Worm (Caenorhabditis elegans) whole organism, L1 larva: Measurements from ENCODE around the gene M151.2.

Experiments used
- C04F5.9 ChIP-seq: sonication (generic microtip); optimal IDR thresholded peaks from 2 replicates; lab custom pipeline; 2016; ENCODE audit warnings: missing genetic modification characterization, missing compliant biosample characterization
- Y116A8C.19 ChIP-seq: sonication (generic microtip); optimal IDR thresholded peaks from 2 replicates; lab custom pipeline; 2016; ENCODE audit warnings: missing compliant biosample characterization, missing genetic modification characterization, borderline replicate concordance
- aha-1 ChIP-seq: fragments of 150-350 bp; optimal IDR thresholded peaks from 2 replicates; lab custom pipeline; 2014; ENCODE audit warnings: missing biosample characterization, missing genetic modification characterization
- alr-1 ChIP-seq: fragments of 200-800 bp; sonication (Bioruptor generic); optimal IDR thresholded peaks from 2 replicates; lab custom pipeline; 2018; ENCODE audit warnings: borderline replicate concordance, mild to moderate bottlenecking, missing genetic modification characterization, missing compliant biosample characterization
- aly-2 ChIP-seq: fragments of 150-350 bp; optimal IDR thresholded peaks from 2 replicates; lab custom pipeline; 2014; ENCODE audit warnings: missing biosample characterization, missing genetic modification characterization
- ama-1 ChIP-seq: fragments of 150-350 bp; optimal IDR thresholded peaks from 2 replicates; lab custom pipeline; 2014
- blmp-1 ChIP-seq: fragments of 150-350 bp; optimal IDR thresholded peaks from 2 replicates; lab custom pipeline; 2014; ENCODE audit warnings: missing biosample characterization, missing genetic modification characterization
- ceh-63 ChIP-seq: fragments of 200-800 bp; sonication (Bioruptor generic); optimal IDR thresholded peaks from 2 replicates; lab custom pipeline; 2018; ENCODE audit warnings: mild to moderate bottlenecking, missing genetic modification characterization, missing compliant biosample characterization
- ceh-8 ChIP-seq: fragments of 200-800 bp; sonication (Bioruptor generic); optimal IDR thresholded peaks from 2 replicates; lab custom pipeline; 2018; ENCODE audit warnings: mild to moderate bottlenecking, missing genetic modification characterization, moderate library complexity, missing compliant biosample characterization
- ceh-82 ChIP-seq, 3 experiments: fragments of 150-350 bp in 1 of 3; sonication (generic microtip) in 2 of 3; optimal IDR thresholded peaks; 2 replicates each; lab custom pipeline; 2014 to 2017; ENCODE audit warnings: missing biosample characterization in 3 of 3, missing genetic modification characterization in 3 of 3
- ceh-88 ChIP-seq: fragments of 200-800 bp; sonication (Bioruptor generic); IDR thresholded peaks from 2 replicates; pipeline ENCODE4 v1.3.6; 2022; ENCODE audit warnings: missing genetic modification characterization, missing compliant biosample characterization
- ces-1 ChIP-seq: fragments of 150-350 bp; optimal IDR thresholded peaks from 2 replicates; lab custom pipeline; 2014; ENCODE audit warnings: missing biosample characterization, missing genetic modification reagents, missing genetic modification characterization
- dpl-1 ChIP-seq, 3 experiments: fragments of 150-350 bp in 2 of 3; sonication (generic microtip) in 1 of 3; optimal IDR thresholded peaks; 2 replicates each; lab custom pipeline; 2014 to 2017; ENCODE audit warnings: missing biosample characterization in 3 of 3, missing genetic modification characterization in 3 of 3, missing genetic modification reagents in 3 of 3
- efl-1 ChIP-seq, 4 experiments: fragments of 150-350 bp; optimal IDR thresholded peaks in 3 of 4; peaks in 1 of 4; 1 replicate in 1 of 4; 2 replicates in 3 of 4; lab custom pipeline; 2014; ENCODE audit warnings: missing biosample characterization in 2 of 4, missing genetic modification characterization in 2 of 4, missing genetic modification reagents in 2 of 4
- efl-3 ChIP-seq: fragments of 200-800 bp; sonication (Bioruptor generic); optimal IDR thresholded peaks from 2 replicates; lab custom pipeline; 2018; ENCODE audit warnings: mild to moderate bottlenecking, missing genetic modification characterization, missing compliant biosample characterization
- egl-13 ChIP-seq: sonication (generic microtip); optimal IDR thresholded peaks from 2 replicates; lab custom pipeline; 2016; ENCODE audit warnings: missing genotype, missing genetic modification reagents, missing genetic modification characterization, missing compliant biosample characterization
- elt-3 ChIP-seq, 6 experiments: fragments of 150-350 bp in 1 of 6; sonication (generic microtip); optimal IDR thresholded peaks; 2 replicates each; lab custom pipeline; 2017 to 2018; ENCODE audit warnings: missing biosample characterization in 6 of 6, missing genetic modification characterization in 6 of 6, inconsistent platforms in 1 of 6
- fkh-10 ChIP-seq: sonication (generic microtip); optimal IDR thresholded peaks from 2 replicates; lab custom pipeline; 2017; ENCODE audit warnings: missing biosample characterization, missing genetic modification reagents, missing genetic modification characterization
- fkh-4 ChIP-seq: sonication (generic microtip); optimal IDR thresholded peaks from 2 replicates; lab custom pipeline; 2016; ENCODE audit warnings: missing compliant biosample characterization, missing genetic modification characterization, borderline replicate concordance
- fkh-8 ChIP-seq: sonication (generic microtip); optimal IDR thresholded peaks from 2 replicates; lab custom pipeline; 2016; ENCODE audit warnings: mild to moderate bottlenecking, missing genetic modification characterization, missing compliant biosample characterization
- grh-1 ChIP-seq: fragments of 200-800 bp; sonication (Bioruptor generic); IDR thresholded peaks from 2 replicates; pipeline ENCODE4 v1.3.6; 2022; ENCODE audit warnings: missing genetic modification reagents, missing genetic modification characterization, missing compliant biosample characterization
- hlh-17 ChIP-seq: fragments of 200-800 bp; sonication (Bioruptor generic); optimal IDR thresholded peaks from 2 replicates; lab custom pipeline; 2018; ENCODE audit warnings: missing genetic modification characterization, mild to moderate bottlenecking, missing compliant biosample characterization, moderate library complexity, borderline replicate concordance
- hlh-4 ChIP-seq: sonication (generic microtip); optimal IDR thresholded peaks from 2 replicates; lab custom pipeline; 2016; ENCODE audit warnings: mild to moderate bottlenecking, missing genetic modification characterization, missing compliant biosample characterization
- hpl-2 ChIP-seq: fragments of 150-350 bp; optimal IDR thresholded peaks from 2 replicates; lab custom pipeline; 2014; ENCODE audit warnings: missing biosample characterization, missing genetic modification reagents, missing genetic modification characterization
- isw-1 ChIP-seq: fragments of 200-800 bp; sonication (Bioruptor generic); IDR thresholded peaks from 2 replicates; pipeline ENCODE4 v1.3.6; 2022; ENCODE audit warnings: missing genetic modification characterization, missing compliant biosample characterization
- jun-1 ChIP-seq: fragments of 150-350 bp; optimal IDR thresholded peaks from 2 replicates; lab custom pipeline; 2014; ENCODE audit warnings: missing biosample characterization, missing genetic modification reagents, missing genetic modification characterization
- lin-14 ChIP-seq: fragments of 200-800 bp; sonication (Bioruptor generic); optimal IDR thresholded peaks from 2 replicates; lab custom pipeline; 2018; ENCODE audit warnings: mild to moderate bottlenecking, missing genetic modification characterization, moderate library complexity, missing compliant biosample characterization
- lin-39 ChIP-seq: fragments of 150-350 bp; optimal IDR thresholded peaks from 2 replicates; lab custom pipeline; 2014; ENCODE audit warnings: missing biosample characterization, missing genetic modification reagents, missing genetic modification characterization
- lsy-2 ChIP-seq, 2 experiments: fragments of 150-350 bp; optimal IDR thresholded peaks; 2 replicates each; lab custom pipeline; 2014; ENCODE audit warnings: missing biosample characterization in 2 of 2, missing genetic modification characterization in 2 of 2
- mep-1 ChIP-seq: fragments of 150-350 bp; optimal IDR thresholded peaks from 2 replicates; lab custom pipeline; 2014; ENCODE audit warnings: missing biosample characterization, missing genetic modification characterization
- nhr-12 ChIP-seq: sonication (generic microtip); optimal IDR thresholded peaks from 2 replicates; lab custom pipeline; 2017; ENCODE audit warnings: missing biosample characterization, missing genetic modification characterization
- nhr-19 ChIP-seq: fragments of 200-800 bp; sonication (Bioruptor generic); conservative IDR thresholded peaks from 2 replicates; pipeline ENCODE4 v1.3.6; 2022; ENCODE audit warnings: missing genetic modification characterization, missing compliant biosample characterization
- nhr-237 ChIP-seq: fragments of 150-350 bp; optimal IDR thresholded peaks from 2 replicates; lab custom pipeline; 2014; ENCODE audit warnings: missing biosample characterization, missing genetic modification characterization
- nhr-77 ChIP-seq: fragments of 150-350 bp; optimal IDR thresholded peaks from 2 replicates; lab custom pipeline; 2014; ENCODE audit warnings: missing biosample characterization, missing genetic modification characterization
- skn-1 ChIP-seq: fragments of 150-350 bp; optimal IDR thresholded peaks from 2 replicates; lab custom pipeline; 2014; ENCODE audit warnings: missing biosample characterization, missing genetic modification characterization
- tbx-2 ChIP-seq: sonication (generic microtip); optimal IDR thresholded peaks from 2 replicates; lab custom pipeline; 2016; ENCODE audit warnings: missing genetic modification characterization, missing compliant biosample characterization
- tlp-1 ChIP-seq: fragments of 150-350 bp; optimal IDR thresholded peaks from 2 replicates; lab custom pipeline; 2014; ENCODE audit warnings: missing biosample characterization, missing genetic modification characterization
- unc-30 ChIP-seq: sonication (generic microtip); optimal IDR thresholded peaks from 2 replicates; lab custom pipeline; 2017; ENCODE audit warnings: missing biosample characterization, missing genetic modification characterization
- unc-62 ChIP-seq: fragments of 150-350 bp; optimal IDR thresholded peaks from 2 replicates; lab custom pipeline; 2014; ENCODE audit warnings: missing biosample characterization, missing genetic modification reagents, missing genetic modification characterization
- unc-98 ChIP-seq: fragments of 200-800 bp; sonication (Bioruptor generic); IDR thresholded peaks from 2 replicates; pipeline ENCODE4 v1.3.6; 2022; ENCODE audit warnings: missing genetic modification characterization, missing compliant biosample characterization
- vab-15 ChIP-seq: sonication (generic microtip); optimal IDR thresholded peaks from 2 replicates; lab custom pipeline; 2017; ENCODE audit warnings: missing genotype, mild to moderate bottlenecking, missing genetic modification characterization, missing compliant biosample characterization
- xbp-1 ChIP-seq: sonication (generic microtip); optimal IDR thresholded peaks from 2 replicates; lab custom pipeline; 2016; ENCODE audit warnings: missing genetic modification characterization, missing compliant biosample characterization
- zag-1 ChIP-seq: fragments of 150-350 bp; optimal IDR thresholded peaks from 2 replicates; lab custom pipeline; 2014; ENCODE audit warnings: missing biosample characterization, missing genetic modification characterization

The M151.2 gene

ce11 chrII:3673493-3673892, 42.6 kb downstream of the M151.2 start, which contains the start of gene sea-1:
Gene sea-1 (minus strand): TSS chrII:3673593.
- TF ChIP-seq ces-1 (GFP tag; lab: Kevin White, UChicago) (no peak), lin-39 (tag; lab: Kevin White, UChicago) (no peak), lsy-2 (tag; optimal IDR thresholded peaks at IDR 0.05; lab: Kevin White, UChicago) (no peak), ceh-63 (no peak), nhr-12 (no peak), tlp-1 (tag; lab: Kevin White, UChicago) (no peak), hlh-4 (tag; lab: Kevin White, UChicago) (no peak), unc-62 (no peak), ceh-82 (tag; optimal IDR thresholded peaks at IDR 0.05; lab: Kevin White, UChicago) (no peak), hpl-2 (GFP tag; lab: Kevin White, UChicago) (no peak), skn-1 (tag; lab: Kevin White, UChicago) (no peak), unc-98 (GFP tag; lab: Robert Waterston, UW) (no peak), nhr-19 (GFP tag; lab: Robert Waterston, UW) (no peak), hlh-17 (GFP tag; lab: Kevin White, UChicago) (no peak), jun-1 (no peak), nhr-77 (tag; lab: Kevin White, UChicago) (no peak)

- TF ChIP-seq zag-1 (no peak), aly-2 (no peak), fkh-8 (tag; lab: Kevin White, UChicago) (no peak), mep-1 (tag; lab: Kevin White, UChicago) (no peak), ceh-8 (GFP tag; lab: Kevin White, UChicago) (no peak), nhr-19 (GFP tag; lab: Robert Waterston, UW) (no peak), grh-1 (GFP tag; lab: Robert Waterston, UW) (no peak)
- TF ChIP-seq, all 84 proteins: peak for 0
These were observed 44.3 kb downstream of the M151.2 start, which contains the start of gene F19B10.2 for ce11 chrII:3675176-3675575. Gene F19B10.2 (plus strand): TSS chrII:3675476.

ce11 chrII:3678978-3679377, 48.1 kb downstream of the M151.2 start:
- TF ChIP-seq fkh-10 (GFP tag; lab: Kevin White, UChicago): no peak
- TF ChIP-seq ceh-88 (GFP tag; lab: Robert Waterston, UW): no peak
- no peak for TF ChIP-seq blmp-1 (tag; lab: Kevin White, UChicago)
- no peak for TF ChIP-seq nhr-19 (GFP tag; lab: Robert Waterston, UW)
- TF ChIP-seq vab-15 (tag; lab: Kevin White, UChicago): no peak
- no peak for TF ChIP-seq nhr-12
- TF ChIP-seq aha-1 (tag; lab: Kevin White, UChicago): no peak
- TF ChIP-seq ceh-8 (GFP tag; lab: Kevin White, UChicago): no peak
- no peak for TF ChIP-seq mep-1 (tag; lab: Kevin White, UChicago)
- no peak for TF ChIP-seq hpl-2 (GFP tag; lab: Kevin White, UChicago)
- no peak for TF ChIP-seq tbx-2 (tag; lab: Kevin White, UChicago)
- no peak for TF ChIP-seq dpl-1 (GFP tag; optimal IDR thresholded peaks at IDR 0.05; lab: Kevin White, UChicago)
- TF ChIP-seq Y116A8C.19 (tag; lab: Kevin White, UChicago): no peak
- no peak for TF ChIP-seq aly-2
- no peak for TF ChIP-seq egl-13
- no peak for TF ChIP-seq tlp-1 (tag; lab: Kevin White, UChicago)
- no peak for TF ChIP-seq C04F5.9 (tag; lab: Kevin White, UChicago)
- no peak for TF ChIP-seq efl-3
- TF ChIP-seq elt-3 (tag; optimal IDR thresholded peaks at IDR 0.05; lab: Kevin White, UChicago): no peak

ce11 chrII:3680366-3680765, 49.5 kb downstream of the M151.2 start:
- no peak for TF ChIP-seq fkh-4 (tag; lab: Kevin White, UChicago)
- TF ChIP-seq hlh-4 (tag; lab: Kevin White, UChicago): no peak
- TF ChIP-seq nhr-19 (GFP tag; lab: Robert Waterston, UW): no peak
- no peak for TF ChIP-seq ama-1 (lab: Kevin White, UChicago)
- TF ChIP-seq blmp-1 (tag; lab: Kevin White, UChicago): no peak
- no peak for TF ChIP-seq zag-1
- no peak for TF ChIP-seq xbp-1 (tag; lab: Kevin White, UChicago)
- no peak for TF ChIP-seq lin-14 (GFP tag; lab: Kevin White, UChicago)
- TF ChIP-seq jun-1: no peak
- no peak for TF ChIP-seq dpl-1 (GFP tag; optimal IDR thresholded peaks at IDR 0.05; lab: Kevin White, UChicago)
- TF ChIP-seq nhr-77 (tag; lab: Kevin White, UChicago): no peak
- TF ChIP-seq hlh-17 (GFP tag; lab: Kevin White, UChicago): no peak
- no peak for TF ChIP-seq efl-1 (optimal IDR thresholded peaks at IDR 0.05; lab: Kevin White, UChicago)
- no peak for TF ChIP-seq efl-1 (GFP tag; optimal IDR thresholded peaks at IDR 0.05 in 1 of 2; lab: Kevin White, UChicago)
- no peak for TF ChIP-seq unc-30
- TF ChIP-seq isw-1 (GFP tag; lab: Robert Waterston, UW): no peak
- TF ChIP-seq alr-1 (tag; lab: Kevin White, UChicago): no peak
- TF ChIP-seq vab-15 (tag; lab: Kevin White, UChicago): no peak
- TF ChIP-seq nhr-237: no peak
